Worm (Caenorhabditis elegans) whole organism, L3 larva: ENCODE measurements around the gene fip-1.

Experiments
- R02D3.7 ChIP-seq: fragments of 150-350 bp; optimal IDR thresholded peaks from 2 replicates; lab custom pipeline; 2014; ENCODE audit warnings: missing biosample characterization, missing genetic modification characterization
- ama-1 ChIP-seq: fragments of 150-350 bp; optimal IDR thresholded peaks from 2 replicates; lab custom pipeline; 2018
- ceh-16 ChIP-seq: sonication (generic microtip); optimal IDR thresholded peaks from 2 replicates; lab custom pipeline; 2017; ENCODE audit warnings: missing biosample characterization, missing genetic modification characterization
- ceh-9 ChIP-seq: sonication (generic microtip); optimal IDR thresholded peaks from 2 replicates; lab custom pipeline; 2018; ENCODE audit warnings: missing biosample characterization, missing genetic modification characterization
- daf-12 ChIP-seq: fragments of 150-350 bp; optimal IDR thresholded peaks from 2 replicates; lab custom pipeline; 2014; ENCODE audit warnings: missing biosample characterization, missing genetic modification reagents, missing genetic modification characterization
- egl-27 ChIP-seq: sonication (generic microtip); optimal IDR thresholded peaks from 4 replicates; lab custom pipeline; 2017; ENCODE audit warnings: missing biosample characterization, missing genetic modification reagents, missing genetic modification characterization
- egl-5 ChIP-seq: fragments of 150-350 bp; optimal IDR thresholded peaks from 2 replicates; lab custom pipeline; 2017; ENCODE audit warnings: missing biosample characterization, missing genetic modification reagents, missing genetic modification characterization, inconsistent platforms
- elt-1 ChIP-seq: fragments of 150-350 bp; optimal IDR thresholded peaks from 2 replicates; lab custom pipeline; 2014; ENCODE audit warnings: missing biosample characterization, missing genetic modification characterization
- elt-2 ChIP-seq: sonication (generic microtip); optimal IDR thresholded peaks from 2 replicates; lab custom pipeline; 2016; ENCODE audit warnings: missing genetic modification reagents, mild to moderate bottlenecking, missing genetic modification characterization, missing compliant biosample characterization
- elt-3 ChIP-seq, 3 experiments: fragments of 150-350 bp in 1 of 3; sonication (generic microtip) in 2 of 3; optimal IDR thresholded peaks; 2 replicates in 2 of 3; 4 replicates in 1 of 3; lab custom pipeline; 2014 to 2017; ENCODE audit warnings: missing biosample characterization in 3 of 3, missing genetic modification characterization in 3 of 3
- eor-1 ChIP-seq, 2 experiments: fragments of 150-350 bp; optimal IDR thresholded peaks; 2 replicates each; lab custom pipeline; 2014 to 2018; ENCODE audit warnings: missing biosample characterization in 2 of 2, missing genetic modification characterization in 2 of 2
- fkh-10 ChIP-seq: sonication (generic microtip); optimal IDR thresholded peaks from 2 replicates; lab custom pipeline; 2017; ENCODE audit warnings: missing biosample characterization, missing genetic modification reagents, missing genetic modification characterization
- fkh-2 ChIP-seq: fragments of 150-350 bp; optimal IDR thresholded peaks from 2 replicates; lab custom pipeline; 2014; ENCODE audit warnings: missing biosample characterization, missing genetic modification reagents, missing genetic modification characterization
- hmg-11 ChIP-seq: sonication (generic microtip); optimal IDR thresholded peaks from 2 replicates; lab custom pipeline; 2016; ENCODE audit warnings: missing genetic modification characterization, missing compliant biosample characterization
- jun-1 ChIP-seq: fragments of 150-350 bp; optimal IDR thresholded peaks from 2 replicates; lab custom pipeline; 2014; ENCODE audit warnings: missing biosample characterization, missing genetic modification reagents, missing genetic modification characterization
- lin-15B ChIP-seq: fragments of 150-350 bp; optimal IDR thresholded peaks from 2 replicates; lab custom pipeline; 2014; ENCODE audit warnings: missing biosample characterization, missing genetic modification characterization
- lin-39 ChIP-seq: fragments of 150-350 bp; optimal IDR thresholded peaks from 2 replicates; lab custom pipeline; 2018; ENCODE audit warnings: missing biosample characterization, missing genetic modification reagents, missing genetic modification characterization
- lsy-12 ChIP-seq: sonication (generic microtip); optimal IDR thresholded peaks from 2 replicates; lab custom pipeline; 2016; ENCODE audit warnings: mild to moderate bottlenecking, missing genetic modification characterization, missing compliant biosample characterization
- mml-1 ChIP-seq: fragments of 150-350 bp; sonication (generic microtip); optimal IDR thresholded peaks from 3 replicates; lab custom pipeline; 2014; ENCODE audit warnings: missing biosample characterization, missing genetic modification characterization
- nfya-1 ChIP-seq: sonication (generic microtip); optimal IDR thresholded peaks from 2 replicates; lab custom pipeline; 2017; ENCODE audit warnings: missing genetic modification characterization, mild to moderate bottlenecking, missing compliant biosample characterization, antibody characterized with exemption, moderate library complexity; ENCODE audit not compliant: insufficient read depth
- nhr-11 ChIP-seq: fragments of 150-350 bp; optimal IDR thresholded peaks from 2 replicates; lab custom pipeline; 2014; ENCODE audit warnings: missing biosample characterization, missing genetic modification characterization
- nhr-12 ChIP-seq: fragments of 150-350 bp; optimal IDR thresholded peaks from 2 replicates; lab custom pipeline; 2014; ENCODE audit warnings: missing biosample characterization, missing genetic modification characterization
- nhr-23 ChIP-seq: fragments of 150-350 bp; optimal IDR thresholded peaks from 2 replicates; lab custom pipeline; 2014; ENCODE audit warnings: missing biosample characterization, missing genetic modification reagents, missing genetic modification characterization
- nhr-25 ChIP-seq: sonication (generic microtip); optimal IDR thresholded peaks from 2 replicates; lab custom pipeline; 2017; ENCODE audit warnings: missing biosample characterization, missing genetic modification characterization
- nhr-28 ChIP-seq: fragments of 150-350 bp; optimal IDR thresholded peaks from 2 replicates; lab custom pipeline; 2014; ENCODE audit warnings: missing biosample characterization, missing genetic modification characterization
- nhr-43 ChIP-seq: sonication (generic microtip); optimal IDR thresholded peaks from 2 replicates; lab custom pipeline; 2016; ENCODE audit warnings: mild to moderate bottlenecking, missing genetic modification characterization, missing compliant biosample characterization; ENCODE audit not compliant: poor library complexity, severe bottlenecking
- nhr-67 ChIP-seq: fragments of 150-350 bp; optimal IDR thresholded peaks from 2 replicates; lab custom pipeline; 2014; ENCODE audit warnings: missing biosample characterization, missing genetic modification characterization
- nhr-76 ChIP-seq: fragments of 150-350 bp; sonication (generic microtip); optimal IDR thresholded peaks from 5 replicates; lab custom pipeline; 2014; ENCODE audit warnings: missing biosample characterization, missing genetic modification characterization
- nhr-77 ChIP-seq: fragments of 150-350 bp; optimal IDR thresholded peaks from 2 replicates; lab custom pipeline; 2014; ENCODE audit warnings: missing biosample characterization, missing genetic modification characterization
- pha-4 ChIP-seq: fragments of 150-350 bp; optimal IDR thresholded peaks from 2 replicates; lab custom pipeline; 2014; ENCODE audit warnings: missing biosample characterization, missing genetic modification reagents, missing genetic modification characterization
- pqm-1 ChIP-seq: fragments of 150-350 bp; optimal IDR thresholded peaks from 2 replicates; lab custom pipeline; 2017; ENCODE audit warnings: missing biosample characterization, missing genetic modification characterization, inconsistent platforms
- sea-2 ChIP-seq: fragments of 150-350 bp; sonication (generic microtip); optimal IDR thresholded peaks from 4 replicates; lab custom pipeline; 2014; ENCODE audit warnings: missing biosample characterization, missing genetic modification reagents, missing genetic modification characterization
- skn-1 ChIP-seq: fragments of 150-350 bp; optimal IDR thresholded peaks from 2 replicates; lab custom pipeline; 2014; ENCODE audit warnings: missing biosample characterization, missing genetic modification characterization
- snpc-4 ChIP-seq: fragments of 150-350 bp; optimal IDR thresholded peaks from 2 replicates; lab custom pipeline; 2014; ENCODE audit warnings: missing biosample characterization, missing genetic modification characterization
- unc-62 ChIP-seq: fragments of 150-350 bp; sonication (generic microtip); optimal IDR thresholded peaks from 4 replicates; lab custom pipeline; 2014; ENCODE audit warnings: missing biosample characterization, missing genetic modification reagents, missing genetic modification characterization
- zag-1 ChIP-seq: fragments of 150-350 bp; optimal IDR thresholded peaks from 2 replicates; lab custom pipeline; 2014; ENCODE audit warnings: missing biosample characterization, missing genetic modification characterization
- ztf-11 ChIP-seq: fragments of 150-350 bp; optimal IDR thresholded peaks from 2 replicates; lab custom pipeline; 2014; ENCODE audit warnings: missing biosample characterization, missing genetic modification characterization

The fip-1 gene

ce11 chrIII:8658367-8658761 is 18.8 kb downstream of the fip-1 start (continued):
- TF ChIP-seq hmg-11 (peak; percentile 37), lsy-12 (tag; lab: Kevin White, UChicago) (peak; percentile 89), elt-2 (tag; lab: Kevin White, UChicago) (peak; percentile 98), nhr-23 (tag; lab: Kevin White, UChicago) (peak; percentile 96), elt-1 (tag; lab: Kevin White, UChicago) (peak; percentile 85), lin-39 (tag; lab: Kevin White, UChicago) (peak; percentile 88), elt-3 (tag; optimal IDR thresholded peaks at IDR 0.05; lab: Kevin White, UChicago) (peak in 1 of 3 experiments; percentile 90), fkh-2 (tag; lab: Kevin White, UChicago) (peak; percentile 25), egl-5 (tag; lab: Kevin White, UChicago) (peak; percentile 99), nhr-76 (tag; lab: Kevin White, UChicago) (peak; percentile 46), nhr-43 (tag; lab: Kevin White, UChicago) (peak; percentile 93), lin-15B (tag; lab: Kevin White, UChicago) (peak; percentile 52), jun-1 (tag; lab: Kevin White, UChicago) (peak; percentile 89), pqm-1 (tag; lab: Kevin White, UChicago) (peak; percentile 82)

ce11 chrIII:8663143-8663542 is 23.6 kb downstream of the fip-1 start:
- peak; percentile 41 for TF ChIP-seq nhr-23 (tag; lab: Kevin White, UChicago)
- TF ChIP-seq ama-1, result no peak
- no peak for TF ChIP-seq fkh-10 (GFP tag; lab: Kevin White, UChicago)
- peak; percentile 40 for TF ChIP-seq nhr-25
- TF ChIP-seq nhr-12, result no peak

ce11 chrIII:8664897-8665388 is 25.4 kb downstream of the fip-1 start, which contains the start of gene F22B7.1:
TSS of gene F22B7.1 (plus strand) at chrIII:8665338.
- TF ChIP-seq fkh-2 (tag; lab: Kevin White, UChicago) (no peak), nfya-1 (tag; lab: Kevin White, UChicago) (no peak), skn-1 (tag; lab: Kevin White, UChicago) (no peak), mml-1 (tag; lab: Kevin White, UChicago) (no peak), sea-2 (GFP tag; lab: Kevin White, UChicago) (no peak), nhr-67 (tag; lab: Kevin White, UChicago) (no peak), ztf-11 (tag; lab: Kevin White, UChicago) (no peak), unc-62 (GFP tag; lab: Kevin White, UChicago) (no peak), ceh-9 (tag; lab: Kevin White, UChicago) (no peak), nhr-11 (tag; lab: Kevin White, UChicago) (no peak), daf-12 (no peak), pqm-1 (tag; lab: Kevin White, UChicago) (no peak), snpc-4 (tag; lab: Kevin White, UChicago) (no peak), eor-1 (tag; optimal IDR thresholded peaks at IDR 0.05; lab: Kevin White, UChicago) (no peak), zag-1 (no peak)

- TF ChIP-seq R02D3.7 (tag; lab: Kevin White, UChicago), result no peak
- no peak for TF ChIP-seq egl-5 (tag; lab: Kevin White, UChicago)
- no peak for TF ChIP-seq pqm-1 (tag; lab: Kevin White, UChicago)
- TF ChIP-seq fkh-2 (tag; lab: Kevin White, UChicago), result no peak
- TF ChIP-seq snpc-4 (tag; lab: Kevin White, UChicago), result no peak
- no peak for TF ChIP-seq nhr-28 (tag; lab: Kevin White, UChicago)
- no peak for TF ChIP-seq egl-27 (tag; lab: Kevin White, UChicago)
- no peak for TF ChIP-seq ceh-16 (tag; lab: Kevin White, UChicago)
- no peak for TF ChIP-seq pha-4 (tag; lab: Kevin White, UChicago)
- no peak for TF ChIP-seq eor-1 (tag; optimal IDR thresholded peaks at IDR 0.05; lab: Kevin White, UChicago)
- no peak for TF ChIP-seq nhr-77
Measured at ce11 chrIII:8667382-8667781, 27.8 kb downstream of the fip-1 start, which contains the start of gene dpy-19. TSS of gene dpy-19 (minus strand) at chrIII:8667482.
